Fruit fly (Drosophila melanogaster) whole organism, embryonic: ENCODE data around the gene CG13024.
A peak's percentile ranks its signal among the peaks of the same experiment; 100 is the strongest.

Experiments used
- CG10321 ChIP-seq: fragments of 200-800 bp; sonication (Bioruptor generic); IDR thresholded peaks from 2 replicates; pipeline ENCODE4 v1.3.6; 2022; ENCODE audit warnings: missing biosample characterization, missing genetic modification characterization
- CG11093 ChIP-seq: fragments of 200-800 bp; sonication (Bioruptor generic); IDR thresholded peaks from 3 replicates; pipeline ENCODE4 v1.3.6; 2022; ENCODE audit warnings: missing biosample characterization, missing genetic modification characterization
- CG11723 ChIP-seq: fragments of 200-800 bp; sonication (Bioruptor generic); optimal IDR thresholded peaks from 2 replicates; lab custom pipeline; 2017; ENCODE audit warnings: missing biosample characterization, mild to moderate bottlenecking, missing genetic modification characterization
- CG1233 ChIP-seq: fragments of 200-800 bp; sonication (Bioruptor generic); optimal IDR thresholded peaks from 4 replicates; lab custom pipeline; 2018; ENCODE audit warnings: missing biosample characterization, mild to moderate bottlenecking, missing genetic modification characterization
- CG12769 ChIP-seq: fragments of 200-800 bp; sonication (Bioruptor generic); optimal IDR thresholded peaks from 2 replicates; lab custom pipeline; 2019; ENCODE audit warnings: missing biosample characterization, mild to moderate bottlenecking, missing genetic modification characterization, moderate library complexity
- CG15269 ChIP-seq: fragments of 200-800 bp; sonication (Bioruptor generic); optimal IDR thresholded peaks from 2 replicates; lab custom pipeline; 2018; ENCODE audit warnings: missing biosample characterization, mild to moderate bottlenecking, missing genetic modification characterization, moderate library complexity
- CG1529 ChIP-seq: fragments of 200-800 bp; sonication (Bioruptor generic); optimal IDR thresholded peaks from 3 replicates; lab custom pipeline; 2018; ENCODE audit warnings: missing biosample characterization, missing genetic modification characterization
- CG1792 ChIP-seq: fragments of 200-800 bp; sonication (Bioruptor generic); optimal IDR thresholded peaks from 2 replicates; lab custom pipeline; 2016; ENCODE audit warnings: missing biosample characterization, missing genetic modification characterization
- CG18599 ChIP-seq: fragments of 200-800 bp; sonication (Bioruptor generic); optimal IDR thresholded peaks from 3 replicates; lab custom pipeline; 2017; ENCODE audit warnings: missing biosample characterization, missing genetic modification characterization, mild to moderate bottlenecking, moderate library complexity, missing genetic modification reagents
- CG2199 ChIP-seq: fragments of 200-800 bp; sonication (Bioruptor generic); IDR thresholded peaks from 3 replicates; pipeline ENCODE4 v1.3.6; 2022; ENCODE audit warnings: missing biosample characterization, missing genetic modification characterization
- CG31441 ChIP-seq: fragments of 200-800 bp; sonication (Bioruptor generic); IDR thresholded peaks from 2 replicates; pipeline ENCODE4 v1.3.6; 2022; ENCODE audit warnings: missing biosample characterization, missing genetic modification characterization
- CG33557 ChIP-seq: fragments of 200-800 bp; sonication (Bioruptor generic); optimal IDR thresholded peaks from 2 replicates; lab custom pipeline; 2019; ENCODE audit warnings: missing biosample characterization, mild to moderate bottlenecking, missing genetic modification characterization, moderate library complexity
- CG3726 ChIP-seq: fragments of 200-800 bp; sonication (Bioruptor generic); IDR thresholded peaks from 3 replicates; pipeline ENCODE4, ENCODE4 v1.3.6; 2022; ENCODE audit warnings: missing biosample characterization, missing genetic modification characterization
- CG4617 ChIP-seq: fragments of 200-800 bp; sonication (Bioruptor generic); optimal IDR thresholded peaks from 3 replicates; lab custom pipeline; 2016; ENCODE audit warnings: missing biosample characterization, missing genetic modification characterization, borderline replicate concordance
- CG6813 ChIP-seq: fragments of 200-800 bp; sonication (Bioruptor generic); optimal IDR thresholded peaks from 2 replicates; lab custom pipeline; 2017; ENCODE audit warnings: missing biosample characterization, missing genetic modification characterization, mild to moderate bottlenecking, moderate library complexity, missing genetic modification reagents
- CG7928 ChIP-seq: fragments of 200-800 bp; sonication (Bioruptor generic); optimal IDR thresholded peaks from 2 replicates; lab custom pipeline; 2017; ENCODE audit warnings: missing biosample characterization, mild to moderate bottlenecking, missing genetic modification characterization
- CG8765 ChIP-seq: fragments of 200-800 bp; sonication (Bioruptor generic); IDR thresholded peaks from 2 replicates; pipeline ENCODE4 v1.3.6; 2022; ENCODE audit warnings: missing biosample characterization, missing genetic modification characterization
- CG9727 ChIP-seq: fragments of 200-800 bp; sonication (Bioruptor generic); optimal IDR thresholded peaks from 3 replicates; lab custom pipeline; 2017; ENCODE audit warnings: missing biosample characterization, mild to moderate bottlenecking, missing genetic modification characterization
- CG9876 ChIP-seq: fragments of 200-800 bp; sonication (Bioruptor generic); optimal IDR thresholded peaks from 2 replicates; lab custom pipeline; 2016; ENCODE audit warnings: missing biosample characterization, missing genetic modification characterization
- D ChIP-seq, 2 experiments: fragments of 200-800 bp in 1 of 2; fragments of >200 bp in 1 of 2; sonication (Bioruptor generic) in 1 of 2; optimal IDR thresholded peaks; 2 replicates in 1 of 2; 3 replicates in 1 of 2; lab custom pipeline; 2017; ENCODE audit warnings: mild to moderate bottlenecking in 1 of 2, missing biosample characterization in 1 of 2, missing genetic modification characterization in 1 of 2, missing genetic modification reagents in 1 of 2
- Deaf1 ChIP-seq: fragments of 200-800 bp; optimal IDR thresholded peaks from 3 replicates; lab custom pipeline; 2019; ENCODE audit warnings: missing biosample characterization, mild to moderate bottlenecking, missing genetic modification characterization, moderate library complexity
- Dfd ChIP-seq, 2 experiments: fragments of >200 bp; optimal IDR thresholded peaks; 2 replicates each; lab custom pipeline; 2017; ENCODE audit warnings: missing biosample characterization in 2 of 2, missing genetic modification characterization in 2 of 2
- H2.0 ChIP-seq: fragments of 200-800 bp; sonication (Bioruptor generic); IDR thresholded peaks from 2 replicates; pipeline ENCODE4 v1.3.6; 2022; ENCODE audit warnings: missing biosample characterization, missing genetic modification characterization
- HLH3B ChIP-seq: fragments of 200-800 bp; sonication (Bioruptor generic); IDR thresholded peaks from 2 replicates; pipeline ENCODE4 v1.3.6; 2022; ENCODE audit warnings: missing biosample characterization, missing genetic modification characterization
- Med ChIP-seq: fragments of 200-800 bp; sonication (Bioruptor generic); peaks from one replicate; lab custom pipeline; 2016; ENCODE audit warnings: missing biosample characterization, missing genetic modification characterization, mild to moderate bottlenecking, inconsistent platforms, moderate library complexity
- NFAT ChIP-seq: fragments of 200-800 bp; sonication (Bioruptor generic); IDR thresholded peaks from 2 replicates; pipeline ENCODE4 v1.3.6; 2022; ENCODE audit warnings: missing biosample characterization, missing genetic modification characterization
- Nf-YC ChIP-seq: fragments of 200-800 bp; optimal IDR thresholded peaks from 3 replicates; lab custom pipeline; 2019; ENCODE audit warnings: missing biosample characterization, mild to moderate bottlenecking, missing genetic modification characterization, moderate library complexity
- Rx ChIP-seq: fragments of 200-800 bp; sonication (Bioruptor generic); IDR thresholded peaks from 2 replicates; pipeline ENCODE4 v1.3.6; 2022; ENCODE audit warnings: missing biosample characterization, missing genetic modification characterization
- al ChIP-seq: fragments of 200-800 bp; sonication (Bioruptor generic); IDR thresholded peaks from 2 replicates; pipeline ENCODE4 v1.3.6; 2022; ENCODE audit warnings: missing biosample characterization, missing genetic modification characterization
- bab2 ChIP-seq: fragments of 200-800 bp; sonication (Bioruptor generic); optimal IDR thresholded peaks from 2 replicates; lab custom pipeline; 2016; ENCODE audit warnings: missing biosample characterization, missing genetic modification characterization
- bowl ChIP-seq: fragments of 200-800 bp; sonication (Bioruptor generic); IDR thresholded peaks from 2 replicates; pipeline ENCODE4 v1.3.6; 2022; ENCODE audit warnings: missing biosample characterization, missing genetic modification characterization
- bsh ChIP-seq, 2 experiments: fragments of 200-800 bp; sonication (Bioruptor generic); optimal IDR thresholded peaks; 2 replicates each; lab custom pipeline; 2017 to 2018; ENCODE audit warnings: mild to moderate bottlenecking in 2 of 2, missing biosample characterization in 2 of 2, missing genetic modification characterization in 2 of 2, moderate library complexity in 1 of 2
- cg ChIP-seq: fragments of 200-800 bp; sonication (Bioruptor generic); optimal IDR thresholded peaks from 3 replicates; lab custom pipeline; 2019; ENCODE audit warnings: missing biosample characterization, mild to moderate bottlenecking, missing genetic modification characterization, moderate library complexity
- chinmo ChIP-seq: fragments of 200-800 bp; sonication (Bioruptor generic); IDR thresholded peaks from 4 replicates; pipeline ENCODE4 v1.3.6; 2022; ENCODE audit warnings: missing biosample characterization, missing genetic modification characterization; ENCODE audit not compliant: partially characterized antibody
- dan ChIP-seq: fragments of 200-800 bp; sonication (Bioruptor generic); IDR thresholded peaks from 2 replicates; pipeline ENCODE4 v1.3.6; 2022; ENCODE audit warnings: missing biosample characterization, missing genetic modification characterization
- dysf ChIP-seq: fragments of 200-800 bp; sonication (Bioruptor generic); IDR thresholded peaks from 3 replicates; pipeline ENCODE4 v1.3.6; 2022; ENCODE audit warnings: missing biosample characterization, missing genetic modification characterization
- ftz-f1 ChIP-seq: fragments of 200-800 bp; sonication (Bioruptor generic); optimal IDR thresholded peaks from 2 replicates; lab custom pipeline; 2016; ENCODE audit warnings: missing biosample characterization, missing genetic modification characterization
- gcm2 ChIP-seq: fragments of 200-800 bp; sonication (Bioruptor generic); optimal IDR thresholded peaks from 2 replicates; lab custom pipeline; 2016; ENCODE audit warnings: missing biosample characterization, missing genetic modification characterization
- grn ChIP-seq: fragments of 200-800 bp; sonication (Bioruptor generic); optimal IDR thresholded peaks from 3 replicates; lab custom pipeline; 2017; ENCODE audit warnings: missing biosample characterization, missing genetic modification characterization
- gro ChIP-seq: fragments of 200-800 bp; sonication (Bioruptor generic); optimal IDR thresholded peaks from 2 replicates; lab custom pipeline; 2016; ENCODE audit warnings: missing biosample characterization, missing genetic modification characterization
- jumu ChIP-seq: fragments of 200-800 bp; sonication (Bioruptor generic); optimal IDR thresholded peaks from 3 replicates; lab custom pipeline; 2016; ENCODE audit warnings: missing biosample characterization, missing genetic modification characterization
- otp ChIP-seq: fragments of 200-800 bp; sonication (Bioruptor generic); IDR thresholded peaks from 3 replicates; pipeline ENCODE4, ENCODE4 v1.3.6; 2022; ENCODE audit warnings: missing biosample characterization, missing genetic modification characterization
- phol ChIP-seq: fragments of 200-800 bp; sonication (Bioruptor generic); optimal IDR thresholded peaks from 3 replicates; lab custom pipeline; 2018; ENCODE audit warnings: missing biosample characterization, mild to moderate bottlenecking, missing genetic modification characterization, moderate library complexity
- pnt ChIP-seq: fragments of 200-800 bp; sonication (Bioruptor generic); optimal IDR thresholded peaks from 3 replicates; lab custom pipeline; 2016; ENCODE audit warnings: missing biosample characterization, missing genetic modification characterization
- run ChIP-seq: fragments of 200-800 bp; sonication (Bioruptor generic); optimal IDR thresholded peaks from 3 replicates; lab custom pipeline; 2018; ENCODE audit warnings: missing biosample characterization, mild to moderate bottlenecking, missing genetic modification characterization
- sd ChIP-seq: fragments of 200-800 bp; sonication (Bioruptor generic); optimal IDR thresholded peaks from 3 replicates; lab custom pipeline; 2018; ENCODE audit warnings: missing biosample characterization, mild to moderate bottlenecking, missing genetic modification characterization, moderate library complexity
- sob ChIP-seq: fragments of 200-800 bp; sonication (Bioruptor generic); IDR thresholded peaks from 2 replicates; pipeline ENCODE4 v1.3.6; 2022; ENCODE audit warnings: missing biosample characterization, missing genetic modification characterization
- zen2 ChIP-seq: fragments of 200-800 bp; sonication (Bioruptor generic); IDR thresholded peaks from 3 replicates; pipeline ENCODE4 v1.3.6; 2022; ENCODE audit warnings: missing biosample characterization, missing genetic modification characterization; ENCODE audit not compliant: partially characterized antibody

Gene CG13024

dm6 chr3L:16828967-16829366 lies at the start of gene CG13024:
Gene CG13024 (minus strand): TSS chr3L:16829074.
- TF ChIP-seq Med (peak; percentile 53), gcm2 (no peak), CG31441 (GFP tag; lab: Robert Waterston, UW) (no peak), bowl (GFP tag; lab: Robert Waterston, UW) (0 out of 2 replicates have a peak, but pooled peaks have one; percentile 5), D (optimal IDR thresholded peaks at IDR 0.05; lab: Kevin White, UChicago) (no peak), D (GFP tag; optimal IDR thresholded peaks at IDR 0.05; lab: Kevin White, UChicago) (no peak), Dfd (GFP tag; optimal IDR thresholded peaks at IDR 0.05; lab: Kevin White, UChicago) (peak in 1 of 2 experiments; percentile 8), Rx (no peak), al (GFP tag; lab: Robert Waterston, UW) (no peak), CG9727 (GFP tag; lab: Kevin White, UChicago) (no peak), otp (peak; percentile 28; the same call in 1 of the 3 replicates), chinmo (GFP tag; lab: Robert Waterston, UW) (peak; percentile 80; the same call in 2 of the 4 replicates), CG11093 (GFP tag; lab: Robert Waterston, UW) (no peak), HLH3B (0 out of 2 replicates have a peak, but pooled peaks have one; percentile 5), cg (GFP tag; lab: Kevin White, UChicago) (peak; percentile 43), dan (GFP tag; lab: Robert Waterston, UW) (no peak), Deaf1 (peak; percentile 41)

- TF ChIP-seq sd (tag; lab: Kevin White, UChicago): peak; percentile 45
- TF ChIP-seq NFAT (GFP tag; lab: Robert Waterston, UW): no peak
- TF ChIP-seq jumu (GFP tag; lab: Kevin White, UChicago): no peak
- no peak for TF ChIP-seq CG1792 (GFP tag; lab: Kevin White, UChicago)
- peak; percentile 89 for TF ChIP-seq CG10321
- peak; percentile 35 for TF ChIP-seq cg (GFP tag; lab: Kevin White, UChicago)
- no peak for TF ChIP-seq CG2199 (GFP tag; lab: Robert Waterston, UW)
- TF ChIP-seq pnt: no peak
- TF ChIP-seq run (tag; lab: Kevin White, UChicago): no peak
- TF ChIP-seq chinmo (GFP tag; lab: Robert Waterston, UW): peak; percentile 93; the same call in 3 of the 4 replicates
- no peak for TF ChIP-seq CG9876 (GFP tag; lab: Kevin White, UChicago)
- TF ChIP-seq CG6813 (GFP tag; lab: Kevin White, UChicago): no peak
- TF ChIP-seq CG7928 (GFP tag; lab: Kevin White, UChicago): no peak
- no peak for TF ChIP-seq CG33557 (GFP tag; lab: Kevin White, UChicago)
- TF ChIP-seq dysf (GFP tag; lab: Robert Waterston, UW): no peak
- no peak for TF ChIP-seq bsh (GFP tag; optimal IDR thresholded peaks at IDR 0.05; lab: Kevin White, UChicago)
- peak; percentile 57 for TF ChIP-seq gro (GFP tag; lab: Kevin White, UChicago)
- no peak for TF ChIP-seq CG4617 (GFP tag; lab: Kevin White, UChicago)
- no peak for TF ChIP-seq CG11723 (GFP tag; lab: Kevin White, UChicago)
- TF ChIP-seq CG8765: no peak
- no peak for TF ChIP-seq zen2
- peak; percentile 51 for TF ChIP-seq CG15269 (tag; lab: Kevin White, UChicago)
- no peak for TF ChIP-seq CG3726
- TF ChIP-seq CG1233 (GFP tag; lab: Kevin White, UChicago): no peak
- no peak for TF ChIP-seq phol (tag; lab: Kevin White, UChicago)
- no peak for TF ChIP-seq H2.0 (GFP tag; lab: Robert Waterston, UW)
- peak; percentile 23 for TF ChIP-seq Nf-YC (tag; lab: Kevin White, UChicago)
- no peak for TF ChIP-seq CG1529 (GFP tag; lab: Kevin White, UChicago)
- peak; percentile 10; the same call in 1 of the 2 replicates for TF ChIP-seq sob
- peak; percentile 2 for TF ChIP-seq CG12769 (tag; lab: Kevin White, UChicago)
- peak; percentile 56 for TF ChIP-seq Deaf1
- no peak for TF ChIP-seq bab2 (GFP tag; lab: Kevin White, UChicago)
- no peak for TF ChIP-seq CG18599 (GFP tag; lab: Kevin White, UChicago)
- peak; percentile 71 for TF ChIP-seq grn (GFP tag; lab: Kevin White, UChicago)
- TF ChIP-seq ftz-f1 (GFP tag; lab: Kevin White, UChicago): peak; percentile 80
Measured at dm6 chr3L:16876785-16877468, 48.1 kb upstream of the CG13024 start, which contains the start of gene CG32170. Gene CG32170 (plus strand): TSS chr3L:16877309.
